Fruit fly (Drosophila melanogaster) whole organism, embryonic: ENCODE data around the gene CG11898.

Experiments
- ATbp ChIP-seq: fragments of 200-800 bp; sonication (Bioruptor generic); optimal IDR thresholded peaks from 2 replicates; lab custom pipeline; 2017; ENCODE audit warnings: missing biosample characterization, mild to moderate bottlenecking, missing genetic modification characterization, missing genetic modification reagents
- Abd-B ChIP-seq: fragments of 200-800 bp; sonication (Bioruptor generic); optimal IDR thresholded peaks from 2 replicates; lab custom pipeline; 2018; ENCODE audit warnings: missing biosample characterization, mild to moderate bottlenecking, missing genetic modification characterization, moderate library complexity
- Antp ChIP-seq: fragments of 200-800 bp; sonication (Bioruptor generic); optimal IDR thresholded peaks from 3 replicates; lab custom pipeline; 2016; ENCODE audit warnings: missing biosample characterization, missing genetic modification characterization
- Atf3 ChIP-seq: fragments of 200-800 bp; sonication (Bioruptor generic); optimal IDR thresholded peaks from 3 replicates; lab custom pipeline; 2016; ENCODE audit warnings: missing biosample characterization, missing genetic modification characterization
- CG10979 ChIP-seq: fragments of 200-800 bp; sonication (Bioruptor generic); optimal IDR thresholded peaks from 2 replicates; lab custom pipeline; 2018; ENCODE audit warnings: missing biosample characterization, mild to moderate bottlenecking, missing genetic modification characterization, moderate library complexity
- CG14710 ChIP-seq: fragments of 200-800 bp; sonication (Bioruptor generic); optimal IDR thresholded peaks from 3 replicates; lab custom pipeline; 2019; ENCODE audit warnings: missing biosample characterization, mild to moderate bottlenecking, missing genetic modification characterization, moderate library complexity
- CG14860 ChIP-seq: fragments of 200-800 bp; sonication (Bioruptor generic); IDR thresholded peaks from 3 replicates; pipeline ENCODE4 v1.3.6; 2022; ENCODE audit warnings: missing biosample characterization, missing genetic modification characterization; ENCODE audit not compliant: partially characterized antibody
- CG1647 ChIP-seq: fragments of 200-800 bp; sonication (Bioruptor generic); optimal IDR thresholded peaks from 3 replicates; lab custom pipeline; 2016; ENCODE audit warnings: missing biosample characterization, missing genetic modification characterization
- CG2116 ChIP-seq: fragments of 200-800 bp; sonication (Bioruptor generic); optimal IDR thresholded peaks from 3 replicates; lab custom pipeline; 2018; ENCODE audit warnings: missing biosample characterization, mild to moderate bottlenecking, missing genetic modification characterization
- CG3163 ChIP-seq: fragments of 200-800 bp; sonication (Bioruptor generic); optimal IDR thresholded peaks from 3 replicates; lab custom pipeline; 2016; ENCODE audit warnings: missing biosample characterization, missing genetic modification characterization
- CG3407 ChIP-seq: fragments of 200-800 bp; sonication (Bioruptor generic); optimal IDR thresholded peaks from 2 replicates; lab custom pipeline; 2018; ENCODE audit warnings: missing biosample characterization, mild to moderate bottlenecking, missing genetic modification characterization
- CG3838 ChIP-seq: fragments of 200-800 bp; sonication (Bioruptor generic); optimal IDR thresholded peaks from 3 replicates; lab custom pipeline; 2016; ENCODE audit warnings: missing biosample characterization, missing genetic modification characterization
- CG4328 ChIP-seq: fragments of 200-800 bp; sonication (Bioruptor generic); optimal IDR thresholded peaks from 3 replicates; lab custom pipeline; 2017; ENCODE audit warnings: missing biosample characterization, missing genetic modification reagents, missing genetic modification characterization
- CG6254 ChIP-seq: fragments of 200-800 bp; sonication (Bioruptor generic); optimal IDR thresholded peaks from 3 replicates; lab custom pipeline; 2017; ENCODE audit warnings: mild to moderate bottlenecking, missing biosample characterization, missing genetic modification reagents, missing genetic modification characterization
- CG6813 ChIP-seq: fragments of 200-800 bp; sonication (Bioruptor generic); optimal IDR thresholded peaks from 2 replicates; lab custom pipeline; 2017; ENCODE audit warnings: missing biosample characterization, missing genetic modification characterization, mild to moderate bottlenecking, moderate library complexity, missing genetic modification reagents
- CG9727 ChIP-seq: fragments of 200-800 bp; sonication (Bioruptor generic); optimal IDR thresholded peaks from 3 replicates; lab custom pipeline; 2017; ENCODE audit warnings: missing biosample characterization, mild to moderate bottlenecking, missing genetic modification characterization
- CG9797 ChIP-seq: fragments of 200-800 bp; sonication (Bioruptor generic); optimal IDR thresholded peaks from 3 replicates; lab custom pipeline; 2018; ENCODE audit warnings: missing biosample characterization, mild to moderate bottlenecking, missing genetic modification characterization
- CkIIα-i1 ChIP-seq: fragments of 200-800 bp; sonication (Bioruptor generic); IDR thresholded peaks from 2 replicates; pipeline ENCODE4 v1.3.6; 2022; ENCODE audit warnings: missing biosample characterization, missing genetic modification characterization
- Eip74EF ChIP-seq, 2 experiments: fragments of 200-800 bp in 1 of 2; fragments of >200 bp in 1 of 2; sonication (Bioruptor generic) in 1 of 2; optimal IDR thresholded peaks; 2 replicates each; lab custom pipeline; 2017 to 2019; ENCODE audit warnings: missing biosample characterization in 2 of 2, missing genetic modification characterization in 2 of 2, mild to moderate bottlenecking in 1 of 2, moderate library complexity in 1 of 2
- Lhr ChIP-seq: fragments of 200-800 bp; sonication (Bioruptor generic); optimal IDR thresholded peaks from 3 replicates; lab custom pipeline; 2017; ENCODE audit warnings: mild to moderate bottlenecking, missing biosample characterization, missing genetic modification reagents, missing genetic modification characterization
- Trl ChIP-seq, 3 experiments: fragments of >200 bp in 2 of 3; fragments of 200-800 bp in 1 of 3; sonication (Bioruptor generic) in 1 of 3; optimal IDR thresholded peaks; 2 replicates in 1 of 3; 3 replicates in 2 of 3; lab custom pipeline; 2016 to 2017; ENCODE audit warnings: missing biosample characterization in 1 of 3, missing genetic modification characterization in 1 of 3
- Xbp1 ChIP-seq: fragments of 200-800 bp; sonication (Bioruptor generic); optimal IDR thresholded peaks from 3 replicates; lab custom pipeline; 2016; ENCODE audit warnings: missing biosample characterization, mild to moderate bottlenecking, missing genetic modification characterization
- YL-1 ChIP-seq: fragments of 200-800 bp; sonication (Bioruptor generic); optimal IDR thresholded peaks from 3 replicates; lab custom pipeline; 2017; ENCODE audit warnings: missing biosample characterization, mild to moderate bottlenecking, missing genetic modification characterization
- bbx ChIP-seq: fragments of 200-800 bp; sonication (Bioruptor generic); IDR thresholded peaks from 2 replicates; pipeline ENCODE4 v1.3.6; 2022; ENCODE audit warnings: missing biosample characterization, missing genetic modification characterization; ENCODE audit not compliant: partially characterized antibody
- bsh ChIP-seq, 2 experiments: fragments of 200-800 bp; sonication (Bioruptor generic); optimal IDR thresholded peaks; 2 replicates each; lab custom pipeline; 2017 to 2018; ENCODE audit warnings: mild to moderate bottlenecking in 2 of 2, missing biosample characterization in 2 of 2, missing genetic modification characterization in 2 of 2, moderate library complexity in 1 of 2
- cg ChIP-seq: fragments of 200-800 bp; sonication (Bioruptor generic); optimal IDR thresholded peaks from 3 replicates; lab custom pipeline; 2019; ENCODE audit warnings: missing biosample characterization, mild to moderate bottlenecking, missing genetic modification characterization, moderate library complexity
- crc ChIP-seq: fragments of 200-800 bp; sonication (Bioruptor generic); optimal IDR thresholded peaks from 2 replicates; lab custom pipeline; 2016; ENCODE audit warnings: missing biosample characterization, missing genetic modification characterization
- da ChIP-seq: fragments of 200-800 bp; sonication (Bioruptor generic); optimal IDR thresholded peaks from 2 replicates; lab custom pipeline; 2016; ENCODE audit warnings: missing biosample characterization, missing genetic modification characterization
- disco-r ChIP-seq: fragments of 200-800 bp; sonication (Bioruptor generic); optimal IDR thresholded peaks from 2 replicates; lab custom pipeline; 2016; ENCODE audit warnings: missing biosample characterization, missing genetic modification characterization
- esg ChIP-seq: fragments of 200-800 bp; sonication (Bioruptor generic); conservative IDR thresholded peaks from 2 replicates; pipeline ENCODE4 v1.3.6; 2022; ENCODE audit warnings: missing biosample characterization, missing genetic modification characterization
- gcm2 ChIP-seq: fragments of 200-800 bp; sonication (Bioruptor generic); optimal IDR thresholded peaks from 2 replicates; lab custom pipeline; 2016; ENCODE audit warnings: missing biosample characterization, missing genetic modification characterization
- gfzf ChIP-seq: fragments of 200-800 bp; sonication (Bioruptor generic); optimal IDR thresholded peaks from 2 replicates; lab custom pipeline; 2016; ENCODE audit warnings: missing biosample characterization, mild to moderate bottlenecking, missing genetic modification characterization, moderate library complexity
- gsb-n ChIP-seq: fragments of 200-800 bp; sonication (Bioruptor generic); optimal IDR thresholded peaks from 3 replicates; lab custom pipeline; 2018; ENCODE audit warnings: missing biosample characterization, mild to moderate bottlenecking, missing genetic modification characterization
- jumu ChIP-seq: fragments of 200-800 bp; sonication (Bioruptor generic); optimal IDR thresholded peaks from 3 replicates; lab custom pipeline; 2016; ENCODE audit warnings: missing biosample characterization, missing genetic modification characterization
- mirr ChIP-seq: fragments of 200-800 bp; sonication (Bioruptor generic); optimal IDR thresholded peaks from 3 replicates; lab custom pipeline; 2018; ENCODE audit warnings: missing biosample characterization, mild to moderate bottlenecking, missing genetic modification characterization
- nom ChIP-seq: fragments of 200-800 bp; sonication (Bioruptor generic); optimal IDR thresholded peaks from 2 replicates; lab custom pipeline; 2017; ENCODE audit warnings: missing biosample characterization, missing genetic modification characterization, mild to moderate bottlenecking, moderate library complexity, missing genetic modification reagents
- onecut ChIP-seq: fragments of 200-800 bp; sonication (Bioruptor generic); IDR thresholded peaks from 2 replicates; pipeline ENCODE4 v1.3.6; 2022; ENCODE audit warnings: missing biosample characterization, missing genetic modification characterization
- otp ChIP-seq: fragments of 200-800 bp; sonication (Bioruptor generic); IDR thresholded peaks from 3 replicates; pipeline ENCODE4, ENCODE4 v1.3.6; 2022; ENCODE audit warnings: missing biosample characterization, missing genetic modification characterization
- pho ChIP-seq: fragments of 200-800 bp; sonication (Bioruptor generic); optimal IDR thresholded peaks from 2 replicates; lab custom pipeline; 2016; ENCODE audit warnings: missing biosample characterization, missing genetic modification characterization
- pros ChIP-seq: fragments of 200-800 bp; sonication (Bioruptor generic); optimal IDR thresholded peaks from 3 replicates; lab custom pipeline; 2019; ENCODE audit warnings: missing biosample characterization, mild to moderate bottlenecking, missing genetic modification characterization, moderate library complexity
- sens-2 ChIP-seq: fragments of 200-800 bp; sonication (Bioruptor generic); IDR thresholded peaks from 2 replicates; pipeline ENCODE4 v1.3.6; 2022; ENCODE audit warnings: missing biosample characterization, missing genetic modification characterization
- shn ChIP-seq: fragments of 200-800 bp; sonication (Bioruptor generic); optimal IDR thresholded peaks from 3 replicates; lab custom pipeline; 2016; ENCODE audit warnings: missing biosample characterization, missing genetic modification characterization
- slou ChIP-seq: fragments of 200-800 bp; sonication (Bioruptor generic); optimal IDR thresholded peaks from 3 replicates; lab custom pipeline; 2016; ENCODE audit warnings: missing biosample characterization, missing genetic modification characterization
- ssp ChIP-seq: fragments of 200-800 bp; sonication (Bioruptor generic); IDR thresholded peaks from 2 replicates; pipeline ENCODE4 v1.3.6; 2022; ENCODE audit warnings: missing biosample characterization, missing genetic modification characterization
- stc ChIP-seq: fragments of 200-800 bp; sonication (Bioruptor generic); IDR thresholded peaks from 2 replicates; pipeline ENCODE4 v1.3.6; 2022; ENCODE audit warnings: missing biosample characterization, missing genetic modification characterization
- sug ChIP-seq: fragments of 200-800 bp; optimal IDR thresholded peaks from 2 replicates; lab custom pipeline; 2019; ENCODE audit warnings: missing biosample characterization, mild to moderate bottlenecking, missing genetic modification characterization, moderate library complexity
- unpg ChIP-seq: fragments of 200-800 bp; sonication (Bioruptor generic); optimal IDR thresholded peaks from 3 replicates; lab custom pipeline; 2018; ENCODE audit warnings: missing biosample characterization, mild to moderate bottlenecking, missing genetic modification characterization, moderate library complexity

Gene CG11898

dm6 chr3R:29122817-29123611 is 42.4 kb upstream of the CG11898 start, which contains the start of the genes yem and Ctl2 (continued):
- peak; percentile 19 for TF ChIP-seq ATbp (GFP tag; lab: Kevin White, UChicago)
- TF ChIP-seq Trl (optimal IDR thresholded peaks at IDR 0.05; lab: Kevin White, UChicago): no peak
- peak; percentile 83 for TF ChIP-seq Trl (GFP tag; optimal IDR thresholded peaks at IDR 0.05; lab: Kevin White, UChicago)
- TF ChIP-seq crc: peak; percentile 67
- TF ChIP-seq pho: peak; percentile 91
- TF ChIP-seq esg (GFP tag; lab: Robert Waterston, UW): no peak; the same call in 1 of the 2 replicates
- TF ChIP-seq CG3407 (GFP tag; lab: Kevin White, UChicago): peak; percentile 7
- peak; percentile 70 for TF ChIP-seq Antp (GFP tag; lab: Kevin White, UChicago)
- TF ChIP-seq sug: peak; percentile 76
- TF ChIP-seq CG2116 (GFP tag; lab: Kevin White, UChicago): peak; percentile 91
- TF ChIP-seq jumu: peak; percentile 80
- TF ChIP-seq YL-1 (GFP tag; lab: Kevin White, UChicago): peak; percentile 60
- TF ChIP-seq shn (GFP tag; lab: Kevin White, UChicago): peak; percentile 90
- TF ChIP-seq CkIIα-i1: no peak
- TF ChIP-seq disco-r: peak; percentile 56
- TF ChIP-seq bsh (GFP tag; optimal IDR thresholded peaks at IDR 0.05; lab: Kevin White, UChicago): peak in 1 of 2 experiments; percentile 35
- peak; percentile 79 for TF ChIP-seq ssp (GFP tag; lab: Robert Waterston, UW)
- no peak for TF ChIP-seq CG6254 (GFP tag; lab: Kevin White, UChicago)
- peak; percentile 6 for TF ChIP-seq mirr (GFP tag; lab: Kevin White, UChicago)
- peak; percentile 46 for TF ChIP-seq gfzf (GFP tag; lab: Kevin White, UChicago)
- TF ChIP-seq cg: no peak
- peak; percentile 67 for TF ChIP-seq da
- peak; percentile 72 for TF ChIP-seq CG3163 (GFP tag; lab: Kevin White, UChicago)
- TF ChIP-seq Eip74EF (GFP tag; optimal IDR thresholded peaks at IDR 0.05; lab: Kevin White, UChicago): no peak
- TF ChIP-seq stc: no peak
- TF ChIP-seq CG4328 (GFP tag; lab: Kevin White, UChicago): peak; percentile 41
- no peak for TF ChIP-seq pros (GFP tag; lab: Kevin White, UChicago)
- no peak for TF ChIP-seq CG14860 (GFP tag; lab: Robert Waterston, UW)
- peak; percentile 65 for TF ChIP-seq bbx (GFP tag; lab: Robert Waterston, UW)
- peak; percentile 16 for TF ChIP-seq nom (GFP tag; lab: Kevin White, UChicago)
- peak; percentile 61 for TF ChIP-seq CG1647 (GFP tag; lab: Kevin White, UChicago)
- peak; percentile 61; the same call in 1 of the 2 replicates for TF ChIP-seq sens-2 (GFP tag; lab: Robert Waterston, UW)
- peak; percentile 42; the same call in 1 of the 3 replicates for TF ChIP-seq otp
- TF ChIP-seq slou (GFP tag; lab: Kevin White, UChicago): peak; percentile 59
- TF ChIP-seq gcm2 (GFP tag; lab: Kevin White, UChicago): peak; percentile 46
- peak; percentile 32 for TF ChIP-seq CG10979 (tag; lab: Kevin White, UChicago)
- peak; percentile 37 for TF ChIP-seq CG9797 (GFP tag; lab: Kevin White, UChicago)
- peak; percentile 63 for TF ChIP-seq CG3838 (GFP tag; lab: Kevin White, UChicago)
- TF ChIP-seq Lhr (GFP tag; lab: Kevin White, UChicago): peak; percentile 68
- TF ChIP-seq Abd-B (GFP tag; lab: Kevin White, UChicago): peak; percentile 76
- peak; percentile 82 for TF ChIP-seq Atf3 (GFP tag; lab: Kevin White, UChicago)
- TF ChIP-seq CG14710 (tag; lab: Kevin White, UChicago): peak; percentile 82
- no peak for TF ChIP-seq unpg (GFP tag; lab: Kevin White, UChicago)
- peak; percentile 84 for TF ChIP-seq Xbp1 (GFP tag; lab: Kevin White, UChicago)
- TF ChIP-seq gsb-n: peak; percentile 35
- peak; percentile 25 for TF ChIP-seq onecut
- no peak for TF ChIP-seq CG6813 (GFP tag; lab: Kevin White, UChicago)
- TF ChIP-seq CG9727: peak; percentile 73
